Fruit fly (Drosophila melanogaster) whole organism, embryonic: Measurements from ENCODE around the gene CG1092.
A peak's percentile ranks its signal among the peaks of the same experiment; 100 is the strongest.

Experiments
- Ada2b ChIP-seq: fragments of 200-800 bp; sonication (Bioruptor generic); IDR thresholded peaks from 2 replicates; pipeline ENCODE4 v1.3.6; 2022; ENCODE audit warnings: missing biosample characterization, missing genetic modification characterization
- Adf1 ChIP-seq: fragments of 200-800 bp; sonication (Bioruptor generic); IDR thresholded peaks from 2 replicates; pipeline ENCODE4 v1.3.6; 2022; ENCODE audit warnings: missing biosample characterization, missing genetic modification characterization
- C15 ChIP-seq: fragments of 200-800 bp; sonication (Bioruptor generic); IDR thresholded peaks from 3 replicates; pipeline ENCODE4 v1.3.6; 2022; ENCODE audit warnings: missing biosample characterization, missing genetic modification characterization
- CG10321 ChIP-seq: fragments of 200-800 bp; sonication (Bioruptor generic); IDR thresholded peaks from 2 replicates; pipeline ENCODE4 v1.3.6; 2022; ENCODE audit warnings: missing biosample characterization, missing genetic modification characterization
- CG11247 ChIP-seq: fragments of 200-800 bp; sonication (Bioruptor generic); IDR thresholded peaks from 2 replicates; pipeline ENCODE4 v1.3.6; 2022; ENCODE audit warnings: missing biosample characterization, missing genetic modification characterization
- CG11696 ChIP-seq: fragments of 200-800 bp; sonication (Bioruptor generic); IDR thresholded peaks from 2 replicates; pipeline ENCODE4 v1.3.6; 2022; ENCODE audit warnings: missing biosample characterization, missing genetic modification characterization
- CG12071 ChIP-seq: fragments of 200-800 bp; sonication (Bioruptor generic); optimal IDR thresholded peaks from 3 replicates; lab custom pipeline; 2018; ENCODE audit warnings: missing biosample characterization, mild to moderate bottlenecking, missing genetic modification characterization
- CG12155 ChIP-seq: fragments of 200-800 bp; sonication (Bioruptor generic); optimal IDR thresholded peaks from 3 replicates; lab custom pipeline; 2016; ENCODE audit warnings: missing biosample characterization, missing genetic modification characterization
- CG1233 ChIP-seq: fragments of 200-800 bp; sonication (Bioruptor generic); optimal IDR thresholded peaks from 4 replicates; lab custom pipeline; 2018; ENCODE audit warnings: missing biosample characterization, mild to moderate bottlenecking, missing genetic modification characterization
- CG12744 ChIP-seq: fragments of 200-800 bp; sonication (Bioruptor generic); optimal IDR thresholded peaks from 2 replicates; lab custom pipeline; 2016; ENCODE audit warnings: missing biosample characterization, missing genetic modification characterization
- CG13424 ChIP-seq: fragments of 200-800 bp; sonication (Bioruptor generic); optimal IDR thresholded peaks from 2 replicates; lab custom pipeline; 2019; ENCODE audit warnings: missing biosample characterization, mild to moderate bottlenecking, missing genetic modification characterization, moderate library complexity
- CG14014 ChIP-seq: fragments of 200-800 bp; sonication (Bioruptor generic); IDR thresholded peaks from 2 replicates; pipeline ENCODE4 v1.3.6; 2022; ENCODE audit warnings: missing biosample characterization, missing genetic modification characterization
- CG15514 ChIP-seq: fragments of 200-800 bp; sonication (Bioruptor generic); optimal IDR thresholded peaks from 3 replicates; lab custom pipeline; 2017; ENCODE audit warnings: missing biosample characterization, missing genetic modification characterization, mild to moderate bottlenecking, moderate library complexity, missing genetic modification reagents
- CG16863 ChIP-seq: fragments of 200-800 bp; sonication (Bioruptor generic); optimal IDR thresholded peaks from 3 replicates; lab custom pipeline; 2016; ENCODE audit warnings: missing biosample characterization, missing genetic modification characterization
- CG17361 ChIP-seq: fragments of 200-800 bp; sonication (Bioruptor generic); IDR thresholded peaks from 3 replicates; pipeline ENCODE4 v1.3.6; 2022; ENCODE audit warnings: missing biosample characterization, missing genetic modification characterization
- CG17829 ChIP-seq: fragments of 200-800 bp; optimal IDR thresholded peaks from 2 replicates; lab custom pipeline; 2019; ENCODE audit warnings: missing biosample characterization, mild to moderate bottlenecking, missing genetic modification characterization, moderate library complexity
- CG4617 ChIP-seq: fragments of 200-800 bp; sonication (Bioruptor generic); optimal IDR thresholded peaks from 3 replicates; lab custom pipeline; 2016; ENCODE audit warnings: missing biosample characterization, missing genetic modification characterization, borderline replicate concordance
- CG5180 ChIP-seq: fragments of 200-800 bp; sonication (Bioruptor generic); optimal IDR thresholded peaks from 3 replicates; lab custom pipeline; 2017; ENCODE audit warnings: missing biosample characterization, missing genetic modification characterization, mild to moderate bottlenecking, moderate library complexity, missing genetic modification reagents
- CG6654 ChIP-seq: fragments of 200-800 bp; sonication (Bioruptor generic); optimal IDR thresholded peaks from 2 replicates; lab custom pipeline; 2017; ENCODE audit warnings: missing biosample characterization, mild to moderate bottlenecking, missing genetic modification characterization
- CG7839 ChIP-seq: fragments of 200-800 bp; sonication (Bioruptor generic); optimal IDR thresholded peaks from 3 replicates; lab custom pipeline; 2018; ENCODE audit warnings: missing biosample characterization, mild to moderate bottlenecking, missing genetic modification characterization, moderate library complexity
- CG9932 ChIP-seq: fragments of 200-800 bp; sonication (Bioruptor generic); IDR thresholded peaks from 2 replicates; pipeline ENCODE4 v1.3.6; 2022; ENCODE audit warnings: missing biosample characterization, missing genetic modification characterization
- CTCF ChIP-seq: fragments of 200-800 bp; sonication (Bioruptor generic); optimal IDR thresholded peaks from 2 replicates; lab custom pipeline; 2017; ENCODE audit warnings: missing biosample characterization, mild to moderate bottlenecking, missing genetic modification characterization, moderate library complexity
- Dad ChIP-seq: fragments of 200-800 bp; sonication (Bioruptor generic); optimal IDR thresholded peaks from 3 replicates; lab custom pipeline; 2016; ENCODE audit warnings: missing biosample characterization, missing genetic modification characterization
- H2.0 ChIP-seq: fragments of 200-800 bp; sonication (Bioruptor generic); IDR thresholded peaks from 2 replicates; pipeline ENCODE4 v1.3.6; 2022; ENCODE audit warnings: missing biosample characterization, missing genetic modification characterization
- HHEX ChIP-seq: fragments of 200-800 bp; sonication (Bioruptor generic); optimal IDR thresholded peaks from 3 replicates; lab custom pipeline; 2017; ENCODE audit warnings: missing biosample characterization, mild to moderate bottlenecking, missing genetic modification characterization, missing genetic modification reagents
- HmgZ ChIP-seq: fragments of 200-800 bp; sonication (Bioruptor generic); optimal IDR thresholded peaks from 2 replicates; lab custom pipeline; 2018; ENCODE audit warnings: missing biosample characterization, mild to moderate bottlenecking, missing genetic modification characterization
- Med ChIP-seq: fragments of 200-800 bp; sonication (Bioruptor generic); peaks from one replicate; lab custom pipeline; 2016; ENCODE audit warnings: missing biosample characterization, missing genetic modification characterization, mild to moderate bottlenecking, inconsistent platforms, moderate library complexity
- Nf-YC ChIP-seq: fragments of 200-800 bp; optimal IDR thresholded peaks from 3 replicates; lab custom pipeline; 2019; ENCODE audit warnings: missing biosample characterization, mild to moderate bottlenecking, missing genetic modification characterization, moderate library complexity
- Optix ChIP-seq: fragments of 200-800 bp; sonication (Bioruptor generic); IDR thresholded peaks from 3 replicates; pipeline ENCODE4 v1.3.6; 2022; ENCODE audit warnings: missing biosample characterization, missing genetic modification characterization
- Six4 ChIP-seq: fragments of 200-800 bp; sonication (Bioruptor generic); optimal IDR thresholded peaks from 2 replicates; lab custom pipeline; 2016; ENCODE audit warnings: missing biosample characterization, missing genetic modification characterization
- Taf1 ChIP-seq: fragments of 200-800 bp; sonication (Bioruptor generic); IDR thresholded peaks from 2 replicates; pipeline ENCODE4 v1.3.6; 2022; ENCODE audit warnings: missing biosample characterization, missing genetic modification characterization
- al ChIP-seq: fragments of 200-800 bp; sonication (Bioruptor generic); IDR thresholded peaks from 2 replicates; pipeline ENCODE4 v1.3.6; 2022; ENCODE audit warnings: missing biosample characterization, missing genetic modification characterization
- ase ChIP-seq: fragments of 200-800 bp; sonication (Bioruptor generic); IDR thresholded peaks from 3 replicates; pipeline ENCODE4 v1.3.6; 2022; ENCODE audit warnings: missing biosample characterization, missing genetic modification characterization
- bigmax ChIP-seq: fragments of 200-800 bp; sonication (Bioruptor generic); optimal IDR thresholded peaks from 2 replicates; lab custom pipeline; 2018; ENCODE audit warnings: missing biosample characterization, mild to moderate bottlenecking, missing genetic modification characterization
- dmrt99B ChIP-seq: fragments of 200-800 bp; sonication (Bioruptor generic); optimal IDR thresholded peaks from 2 replicates; lab custom pipeline; 2018; ENCODE audit warnings: missing biosample characterization, mild to moderate bottlenecking, missing genetic modification characterization, moderate library complexity
- gem ChIP-seq: fragments of 200-800 bp; sonication (Bioruptor generic); optimal IDR thresholded peaks from 2 replicates; lab custom pipeline; 2019; ENCODE audit warnings: missing biosample characterization, mild to moderate bottlenecking, missing genetic modification characterization, moderate library complexity
- ind ChIP-seq: fragments of 200-800 bp; sonication (Bioruptor generic); optimal IDR thresholded peaks from 3 replicates; lab custom pipeline; 2016; ENCODE audit warnings: missing biosample characterization, missing genetic modification characterization
- mirr ChIP-seq: fragments of 200-800 bp; sonication (Bioruptor generic); optimal IDR thresholded peaks from 3 replicates; lab custom pipeline; 2018; ENCODE audit warnings: missing biosample characterization, mild to moderate bottlenecking, missing genetic modification characterization
- nau ChIP-seq: fragments of 200-800 bp; sonication (Bioruptor generic); optimal IDR thresholded peaks from 3 replicates; lab custom pipeline; 2017; ENCODE audit warnings: missing biosample characterization, mild to moderate bottlenecking, missing genetic modification characterization, missing genetic modification reagents
- odd ChIP-seq: fragments of 200-800 bp; sonication (Bioruptor generic); optimal IDR thresholded peaks from 2 replicates; lab custom pipeline; 2017; ENCODE audit warnings: missing biosample characterization, mild to moderate bottlenecking, missing genetic modification characterization
- rib ChIP-seq: fragments of 200-800 bp; sonication (Bioruptor generic); IDR thresholded peaks from 2 replicates; pipeline ENCODE4 v1.3.6; 2022; ENCODE audit warnings: missing biosample characterization, missing genetic modification characterization
- ro ChIP-seq: fragments of 200-800 bp; sonication (Bioruptor generic); IDR thresholded peaks from 2 replicates; pipeline ENCODE4 v1.3.6; 2022; ENCODE audit warnings: missing biosample characterization, missing genetic modification characterization
- schlank ChIP-seq: fragments of 200-800 bp; sonication (Bioruptor generic); optimal IDR thresholded peaks from 2 replicates; lab custom pipeline; 2018; ENCODE audit warnings: missing biosample characterization, mild to moderate bottlenecking, missing genetic modification characterization
- sens ChIP-seq: fragments of 200-800 bp; sonication (Bioruptor generic); peaks from one replicate; lab custom pipeline; 2016; ENCODE audit warnings: missing biosample characterization, missing genetic modification characterization
- shn ChIP-seq: fragments of 200-800 bp; sonication (Bioruptor generic); optimal IDR thresholded peaks from 3 replicates; lab custom pipeline; 2016; ENCODE audit warnings: missing biosample characterization, missing genetic modification characterization
- sug ChIP-seq: fragments of 200-800 bp; optimal IDR thresholded peaks from 2 replicates; lab custom pipeline; 2019; ENCODE audit warnings: missing biosample characterization, mild to moderate bottlenecking, missing genetic modification characterization, moderate library complexity
- tna ChIP-seq: fragments of 200-800 bp; sonication (Bioruptor generic); IDR thresholded peaks from 2 replicates; pipeline ENCODE4 v1.3.6; 2022; ENCODE audit warnings: missing biosample characterization, missing genetic modification characterization; ENCODE audit not compliant: partially characterized antibody
- ttk ChIP-seq: fragments of 200-800 bp; sonication (Bioruptor generic); IDR thresholded peaks from 2 replicates; pipeline ENCODE4 v2.1.2; 2022; ENCODE audit warnings: missing biosample characterization, missing genetic modification characterization
- wor ChIP-seq: fragments of 200-800 bp; sonication (Bioruptor generic); IDR thresholded peaks from 2 replicates; pipeline ENCODE4 v1.3.6; 2022; ENCODE audit warnings: missing biosample characterization, missing genetic modification characterization
- yki ChIP-seq: fragments of >200 bp; optimal IDR thresholded peaks from 3 replicates; lab custom pipeline; 2018
- z ChIP-seq: fragments of 200-800 bp; sonication (Bioruptor generic); IDR thresholded peaks from 3 replicates; pipeline ENCODE4 v1.3.6; 2022; ENCODE audit warnings: missing biosample characterization, missing genetic modification characterization
- zen2 ChIP-seq: fragments of 200-800 bp; sonication (Bioruptor generic); IDR thresholded peaks from 3 replicates; pipeline ENCODE4 v1.3.6; 2022; ENCODE audit warnings: missing biosample characterization, missing genetic modification characterization; ENCODE audit not compliant: partially characterized antibody

Gene CG1092

dm6 chr3R:4229137-4229764 is 37.3 kb upstream of the CG1092 start, which contains the start of gene DhpD (continued):
- TF ChIP-seq gem (tag; lab: Kevin White, UChicago) (no peak), CG17829 (tag; lab: Kevin White, UChicago) (peak; percentile 69), CG12155 (peak; percentile 63), Dad (GFP tag; lab: Kevin White, UChicago) (no peak), dmrt99B (tag; lab: Kevin White, UChicago) (no peak), C15 (GFP tag; lab: Robert Waterston, UW) (0 out of 3 replicates have a peak, but pooled peaks have one; percentile 21), rib (GFP tag; lab: Robert Waterston, UW) (no peak), odd (GFP tag; lab: Kevin White, UChicago) (no peak), Adf1 (GFP tag; lab: Robert Waterston, UW) (0 out of 2 replicates have a peak, but pooled peaks have one; percentile 35), CTCF (peak; percentile 33), Med (GFP tag; lab: Kevin White, UChicago) (peak; percentile 93), CG10321 (GFP tag; lab: Robert Waterston, UW) (no peak), CG5180 (GFP tag; lab: Kevin White, UChicago) (no peak), Taf1 (GFP tag; lab: Robert Waterston, UW) (0 out of 2 replicates have a peak, but pooled peaks have one; percentile 56), Nf-YC (peak; percentile 61), shn (GFP tag; lab: Kevin White, UChicago) (no peak), ro (GFP tag; lab: Robert Waterston, UW) (no peak), schlank (tag; lab: Kevin White, UChicago) (peak; percentile 1), mirr (GFP tag; lab: Kevin White, UChicago) (peak; percentile 55), ase (GFP tag; lab: Robert Waterston, UW) (peak; percentile 61; the same call in 2 of the 3 replicates), CG1233 (GFP tag; lab: Kevin White, UChicago) (peak; percentile 72), Six4 (GFP tag; lab: Kevin White, UChicago) (peak; percentile 27), ind (GFP tag; lab: Kevin White, UChicago) (peak; percentile 67), CG11247 (GFP tag; lab: Robert Waterston, UW) (peak; percentile 73), al (peak; percentile 46; the same call in 1 of the 2 replicates), CG15514 (peak; percentile 67), ttk (GFP tag; lab: Robert Waterston, UW) (peak; percentile 68), CG12071 (GFP tag; lab: Kevin White, UChicago) (no peak), nau (GFP tag; lab: Kevin White, UChicago) (no peak), z (GFP tag; lab: Robert Waterston, UW) (no peak), CG6654 (peak; percentile 39), sug (tag; lab: Kevin White, UChicago) (peak; percentile 60), HHEX (GFP tag; lab: Kevin White, UChicago) (peak; percentile 62), CG12744 (GFP tag; lab: Kevin White, UChicago) (peak; percentile 61), bigmax (GFP tag; lab: Kevin White, UChicago) (no peak), yki (no peak), tna (GFP tag; lab: Robert Waterston, UW) (peak; percentile 95), HmgZ (tag; lab: Kevin White, UChicago) (peak; percentile 80), wor (GFP tag; lab: Robert Waterston, UW) (no peak), CG11696 (GFP tag; lab: Robert Waterston, UW) (no peak), sens (GFP tag; lab: Kevin White, UChicago) (peak; percentile 87), zen2 (no peak), CG7839 (tag; lab: Kevin White, UChicago) (peak; percentile 75), Optix (GFP tag; lab: Robert Waterston, UW) (no peak), CG14014 (GFP tag; lab: Robert Waterston, UW) (peak; percentile 54), CG13424 (tag; lab: Kevin White, UChicago) (peak; percentile 76), H2.0 (GFP tag; lab: Robert Waterston, UW) (peak; percentile 25; the same call in 1 of the 2 replicates), CG4617 (GFP tag; lab: Kevin White, UChicago) (peak; percentile 29), CG9932 (peak; percentile 86), CG17361 (GFP tag; lab: Robert Waterston, UW) (peak; percentile 78), Ada2b (GFP tag; lab: Robert Waterston, UW) (peak; percentile 57), CG16863 (no peak)
